Fruit fly (Drosophila melanogaster): ENCODE results near the gene CG31248.

Gene CG31248

dm6 chr3R:7089522-7090336 is 39.4 kb upstream of the CG31248 start:
- TF ChIP-seq Eip74EF (GFP tag; optimal IDR thresholded peaks at IDR 0.05) (no peak), dm (GFP tag; optimal IDR thresholded peaks at IDR 0.05) (peak; percentile 3), CG4360 (GFP tag; IDR thresholded peaks at IDR 0.05) (peak; percentile 42; the same call in 1 of the 2 replicates), CG14014 (GFP tag; IDR thresholded peaks at IDR 0.05) (0 out of 2 replicates have a peak, but pooled peaks have one; percentile 11), corto (GFP tag; optimal IDR thresholded peaks at IDR 0.05) (peak; percentile 56), CG1529 (GFP tag; optimal IDR thresholded peaks at IDR 0.05) (peak; percentile 10), CG30020 (tag; optimal IDR thresholded peaks at IDR 0.05) (peak; percentile 67), caup (GFP tag; optimal IDR thresholded peaks at IDR 0.05; ENCODE audit: severe bottlenecking) (peak; percentile 3), sd (tag; optimal IDR thresholded peaks at IDR 0.05) (peak; percentile 34), CG10431 (GFP tag; optimal IDR thresholded peaks at IDR 0.05) (peak; percentile 34), HLHmδ (GFP tag; optimal IDR thresholded peaks at IDR 0.05) (peak; percentile 61), CkIIα-i1 (GFP tag; IDR thresholded peaks at IDR 0.05) (no peak), CG31224 (GFP tag; IDR thresholded peaks at IDR 0.05) (peak; percentile 65), hkb (optimal IDR thresholded peaks at IDR 0.05) (no peak), hkb (GFP tag; IDR thresholded peaks at IDR 0.05) (no peak), gem (tag; optimal IDR thresholded peaks at IDR 0.05) (no peak), CG13894 (tag; optimal IDR thresholded peaks at IDR 0.05) (peak; percentile 74), CG10209 (GFP tag; optimal IDR thresholded peaks at IDR 0.05) (peak; percentile 15), CG4282 (GFP tag; optimal IDR thresholded peaks at IDR 0.05) (no peak), amos (GFP tag; IDR thresholded peaks at IDR 0.05; ENCODE audit: partially characterized antibody) (0 out of 2 replicates have a peak, but pooled peaks have one; percentile 11), bcd (GFP tag; optimal IDR thresholded peaks at IDR 0.05) (no peak), CG16813 (GFP tag; IDR thresholded peaks at IDR 0.05; ENCODE audit: partially characterized antibody) (no peak), sr (GFP tag; IDR thresholded peaks at IDR 0.05) (peak; percentile 93), CG17612 (GFP tag; IDR thresholded peaks at IDR 0.05) (no peak), chm (GFP tag; IDR thresholded peaks at IDR 0.05) (peak; percentile 45; the same call in 1 of the 2 replicates), da (GFP tag; optimal IDR thresholded peaks at IDR 0.05) (peak; percentile 53), hth (optimal IDR thresholded peaks at IDR 0.05) (no peak), sens (GFP tag) (peak; percentile 78), nerfin-1 (tag; optimal IDR thresholded peaks at IDR 0.05) (peak; percentile 67), CG10654 (GFP tag; optimal IDR thresholded peaks at IDR 0.05) (no peak), CG14710 (tag; optimal IDR thresholded peaks at IDR 0.05) (peak; percentile 12), abd-A (tag; optimal IDR thresholded peaks at IDR 0.05) (peak; percentile 29), CG15479 (GFP tag; optimal IDR thresholded peaks at IDR 0.05) (peak; percentile 70), MESR4 (GFP tag; optimal IDR thresholded peaks at IDR 0.05) (peak; percentile 19), ttk (GFP tag; IDR thresholded peaks at IDR 0.05) (no peak), CG11398 (GFP tag; optimal IDR thresholded peaks at IDR 0.05) (no peak), CG34224 (GFP tag; IDR thresholded peaks at IDR 0.05; ENCODE audit: partially characterized antibody) (peak; percentile 40; the same call in 1 of the 3 replicates), MBD-R2 (GFP tag; IDR thresholded peaks at IDR 0.05) (peak; percentile 40; the same call in 1 of the 2 replicates), tap (tag; optimal IDR thresholded peaks at IDR 0.05) (peak; percentile 15), slou (GFP tag; optimal IDR thresholded peaks at IDR 0.05) (no peak), D (optimal IDR thresholded peaks at IDR 0.05) (peak; percentile 93), D (GFP tag; optimal IDR thresholded peaks at IDR 0.05) (no peak), twi (tag; optimal IDR thresholded peaks at IDR 0.05) (peak; percentile 81), ham (GFP tag; IDR thresholded peaks at IDR 0.05) (no peak), CG34422 (GFP tag; IDR thresholded peaks at IDR 0.05) (peak; percentile 70; the same call in 1 of the 3 replicates), Hr3 (GFP tag; optimal IDR thresholded peaks at IDR 0.05) (no peak), bbx (GFP tag; IDR thresholded peaks at IDR 0.05; ENCODE audit: partially characterized antibody) (peak; percentile 36; the same call in 1 of the 2 replicates), CG2199 (GFP tag; IDR thresholded peaks at IDR 0.05) (peak; percentile 77; the same call in 2 of the 3 replicates), tx (GFP tag; optimal IDR thresholded peaks at IDR 0.05) (peak; percentile 31)

Measured in whole organism, embryonic.